Worm (Caenorhabditis elegans) whole organism, late embryonic: ENCODE results near the gene skpo-2.

ENCODE experiments used
- ama-1 ChIP-seq: fragments of 150-350 bp; optimal IDR thresholded peaks from 2 replicates; lab custom pipeline; 2014
- ceh-22 ChIP-seq: sonication (generic microtip); optimal IDR thresholded peaks from 2 replicates; lab custom pipeline; 2017; ENCODE audit warnings: missing biosample characterization, missing genetic modification characterization
- hlh-30 ChIP-seq: sonication (generic microtip); optimal IDR thresholded peaks from 2 replicates; lab custom pipeline; 2017; ENCODE audit warnings: antibody characterized with exemption, missing genetic modification characterization, missing compliant biosample characterization; ENCODE audit not compliant: insufficient read depth
- npax-4 ChIP-seq: sonication (generic microtip); optimal IDR thresholded peaks from 2 replicates; lab custom pipeline; 2016; ENCODE audit warnings: missing genetic modification characterization, missing compliant biosample characterization
- rnt-1 ChIP-seq: sonication (generic microtip); optimal IDR thresholded peaks from 2 replicates; lab custom pipeline; 2016; ENCODE audit warnings: missing genetic modification characterization, missing compliant biosample characterization
- ttx-3 ChIP-seq: sonication (generic microtip); optimal IDR thresholded peaks from 2 replicates; lab custom pipeline; 2016; ENCODE audit warnings: missing genetic modification reagents, missing genetic modification characterization, missing compliant biosample characterization

DNA sequence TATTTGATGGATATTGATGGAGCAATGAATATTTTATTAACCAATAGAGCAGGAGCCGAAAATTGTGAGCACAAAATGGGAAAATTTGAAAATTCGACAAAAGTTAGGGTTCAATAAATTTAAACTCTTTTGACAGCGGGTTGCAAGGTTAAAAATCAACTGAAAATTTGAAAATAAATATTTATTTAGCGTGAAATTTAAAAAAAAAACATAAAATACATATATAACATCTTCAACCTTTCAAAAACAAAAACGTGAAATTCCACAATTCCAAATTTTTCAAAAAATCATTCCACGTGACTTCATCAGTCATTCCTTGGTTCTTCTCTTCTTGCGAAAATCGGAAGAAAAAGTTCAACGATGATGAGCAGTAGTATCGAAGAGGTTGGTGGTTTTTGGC is 6.9 kb downstream of the skpo-2 start, which contains the start of gene C16C8.18:
- no peak for TF ChIP-seq hlh-30
- no peak for TF ChIP-seq ttx-3
- no peak for TF ChIP-seq ama-1
- no peak for TF ChIP-seq npax-4 (tag; lab: Kevin White, UChicago)
- no peak for TF ChIP-seq ceh-22 (tag; lab: Kevin White, UChicago)
- TF ChIP-seq rnt-1: no peak
